Worm (Caenorhabditis elegans) whole organism, mixed stage, embryonic: ENCODE results near the gene idpp-4.

ENCODE experiments used
- M03D4.4 ChIP-seq: sonication (generic microtip); optimal IDR thresholded peaks from 2 replicates; lab custom pipeline; 2017; ENCODE audit warnings: mild to moderate bottlenecking, missing genetic modification characterization, missing compliant biosample characterization
- bed-3 ChIP-seq: fragments of 200-800 bp; sonication (Bioruptor generic); optimal IDR thresholded peaks from 3 replicates; lab custom pipeline; 2018; ENCODE audit warnings: mild to moderate bottlenecking, missing genetic modification characterization, moderate library complexity, missing compliant biosample characterization
- blmp-1 ChIP-seq: fragments of 150-350 bp; optimal IDR thresholded peaks from 2 replicates; lab custom pipeline; 2014; ENCODE audit warnings: missing biosample characterization, missing genetic modification characterization
- ceh-39 ChIP-seq: fragments of 150-350 bp; optimal IDR thresholded peaks from 2 replicates; lab custom pipeline; 2014; ENCODE audit warnings: missing biosample characterization, missing genetic modification characterization
- ceh-43 ChIP-seq: fragments of 200-800 bp; sonication (Bioruptor generic); optimal IDR thresholded peaks from 2 replicates; lab custom pipeline; 2018; ENCODE audit warnings: mild to moderate bottlenecking, missing genetic modification characterization, moderate library complexity, missing compliant biosample characterization
- ceh-83 ChIP-seq: fragments of 200-800 bp; sonication (Bioruptor generic); optimal IDR thresholded peaks from 2 replicates; lab custom pipeline; 2018; ENCODE audit warnings: mild to moderate bottlenecking, missing genetic modification characterization, missing compliant biosample characterization
- ces-1 ChIP-seq: fragments of 150-350 bp; optimal IDR thresholded peaks from 2 replicates; lab custom pipeline; 2014; ENCODE audit warnings: missing biosample characterization, missing genetic modification reagents, missing genetic modification characterization
- cnd-1 ChIP-seq: fragments of 200-800 bp; sonication (Bioruptor generic); optimal IDR thresholded peaks from 2 replicates; lab custom pipeline; 2018; ENCODE audit warnings: mild to moderate bottlenecking, missing genetic modification characterization, missing compliant biosample characterization
- drap-1 ChIP-seq: fragments of 200-800 bp; sonication (Bioruptor generic); optimal IDR thresholded peaks from 3 replicates; lab custom pipeline; 2018; ENCODE audit warnings: mild to moderate bottlenecking, missing genetic modification characterization, missing compliant biosample characterization
- elt-1 ChIP-seq: sonication (generic microtip); optimal IDR thresholded peaks from 2 replicates; lab custom pipeline; 2017; ENCODE audit warnings: missing genetic modification characterization, mild to moderate bottlenecking, missing compliant biosample characterization, antibody characterized with exemption, moderate library complexity, borderline replicate concordance; ENCODE audit not compliant: insufficient read depth
- elt-3 ChIP-seq: fragments of 150-350 bp; optimal IDR thresholded peaks from 2 replicates; lab custom pipeline; 2014; ENCODE audit warnings: missing biosample characterization, missing genetic modification characterization
- flh-1 ChIP-seq: fragments of 200-800 bp; sonication (Bioruptor generic); optimal IDR thresholded peaks from 2 replicates; lab custom pipeline; 2018; ENCODE audit warnings: mild to moderate bottlenecking, missing genetic modification characterization, moderate library complexity, missing compliant biosample characterization
- ham-2 ChIP-seq: fragments of 200-800 bp; sonication (Bioruptor generic); optimal IDR thresholded peaks from 2 replicates; lab custom pipeline; 2018; ENCODE audit warnings: mild to moderate bottlenecking, missing genetic modification characterization, missing compliant biosample characterization
- hlh-1 ChIP-seq: fragments of 150-350 bp; optimal IDR thresholded peaks from 2 replicates; lab custom pipeline; 2014; ENCODE audit warnings: missing biosample characterization, missing genetic modification reagents, missing genetic modification characterization
- lin-13 ChIP-seq: fragments of 150-350 bp; optimal IDR thresholded peaks from 2 replicates; lab custom pipeline; 2014; ENCODE audit warnings: missing biosample characterization, missing genetic modification characterization
- lin-32 ChIP-seq: fragments of 200-800 bp; sonication (Bioruptor generic); optimal IDR thresholded peaks from 2 replicates; lab custom pipeline; 2018; ENCODE audit warnings: mild to moderate bottlenecking, missing genetic modification characterization, missing compliant biosample characterization
- lsy-2 ChIP-seq: fragments of 150-350 bp; optimal IDR thresholded peaks from 2 replicates; lab custom pipeline; 2014; ENCODE audit warnings: missing biosample characterization, missing genetic modification characterization
- mab-5 ChIP-seq: fragments of 150-350 bp; optimal IDR thresholded peaks from 2 replicates; lab custom pipeline; 2014; ENCODE audit warnings: missing biosample characterization, missing genetic modification characterization
- mep-1 ChIP-seq: fragments of 150-350 bp; optimal IDR thresholded peaks from 2 replicates; lab custom pipeline; 2017; ENCODE audit warnings: missing biosample characterization, missing genetic modification reagents, missing genetic modification characterization, inconsistent platforms
- mls-2 ChIP-seq: sonication (generic microtip); optimal IDR thresholded peaks from 2 replicates; lab custom pipeline; 2016; ENCODE audit warnings: mild to moderate bottlenecking, missing genetic modification characterization, moderate library complexity, missing compliant biosample characterization
- nhr-12 ChIP-seq: fragments of 150-350 bp; optimal IDR thresholded peaks from 2 replicates; lab custom pipeline; 2014; ENCODE audit warnings: missing biosample characterization, missing genetic modification characterization
- nhr-2 ChIP-seq: fragments of 150-350 bp; optimal IDR thresholded peaks from 2 replicates; lab custom pipeline; 2014; ENCODE audit warnings: missing biosample characterization, missing genetic modification characterization
- nhr-237 ChIP-seq: fragments of 150-350 bp; optimal IDR thresholded peaks from 2 replicates; lab custom pipeline; 2014; ENCODE audit warnings: missing biosample characterization, missing genetic modification characterization
- nhr-28 ChIP-seq: fragments of 150-350 bp; optimal IDR thresholded peaks from 2 replicates; lab custom pipeline; 2014; ENCODE audit warnings: missing biosample characterization, missing genetic modification characterization
- nhr-76 ChIP-seq: sonication (generic microtip); optimal IDR thresholded peaks from 2 replicates; lab custom pipeline; 2017; ENCODE audit warnings: missing biosample characterization, missing genetic modification characterization
- pha-4 ChIP-seq: fragments of 150-350 bp; optimal IDR thresholded peaks from 2 replicates; lab custom pipeline; 2018; ENCODE audit warnings: missing biosample characterization, missing genetic modification reagents, missing genetic modification characterization
- sem-2 ChIP-seq: fragments of 200-800 bp; sonication (Bioruptor generic); optimal IDR thresholded peaks from 2 replicates; lab custom pipeline; 2018; ENCODE audit warnings: mild to moderate bottlenecking, missing genetic modification characterization, missing compliant biosample characterization
- snpc-4 ChIP-seq: fragments of 150-350 bp; optimal IDR thresholded peaks from 2 replicates; lab custom pipeline; 2014; ENCODE audit warnings: missing biosample characterization, missing genetic modification characterization
- sptf-1 ChIP-seq: sonication (generic microtip); optimal IDR thresholded peaks from 2 replicates; lab custom pipeline; 2017; ENCODE audit warnings: mild to moderate bottlenecking, missing genetic modification characterization, moderate library complexity, missing compliant biosample characterization
- tbx-8 ChIP-seq: fragments of 200-800 bp; sonication (Bioruptor generic); optimal IDR thresholded peaks from 2 replicates; lab custom pipeline; 2018; ENCODE audit warnings: mild to moderate bottlenecking, missing genetic modification characterization, moderate library complexity, missing compliant biosample characterization
- unc-120 ChIP-seq: sonication (generic microtip); optimal IDR thresholded peaks from 2 replicates; lab custom pipeline; 2017; ENCODE audit warnings: missing genetic modification characterization, missing compliant biosample characterization; ENCODE audit not compliant: poor library complexity, severe bottlenecking
- unc-39 ChIP-seq: fragments of 150-350 bp; optimal IDR thresholded peaks from 2 replicates; lab custom pipeline; 2014; ENCODE audit warnings: missing biosample characterization, missing genetic modification characterization
- unc-62 ChIP-seq: fragments of 150-350 bp; optimal IDR thresholded peaks from 2 replicates; lab custom pipeline; 2014; ENCODE audit warnings: missing biosample characterization, missing genetic modification reagents, missing genetic modification characterization
- zip-8 ChIP-seq: fragments of 150-350 bp; optimal IDR thresholded peaks from 2 replicates; lab custom pipeline; 2014; ENCODE audit warnings: missing biosample characterization, missing genetic modification characterization
- ztf-11 ChIP-seq: fragments of 150-350 bp; optimal IDR thresholded peaks from 2 replicates; lab custom pipeline; 2014; ENCODE audit warnings: missing biosample characterization, missing genetic modification characterization

Gene idpp-4

DNA sequence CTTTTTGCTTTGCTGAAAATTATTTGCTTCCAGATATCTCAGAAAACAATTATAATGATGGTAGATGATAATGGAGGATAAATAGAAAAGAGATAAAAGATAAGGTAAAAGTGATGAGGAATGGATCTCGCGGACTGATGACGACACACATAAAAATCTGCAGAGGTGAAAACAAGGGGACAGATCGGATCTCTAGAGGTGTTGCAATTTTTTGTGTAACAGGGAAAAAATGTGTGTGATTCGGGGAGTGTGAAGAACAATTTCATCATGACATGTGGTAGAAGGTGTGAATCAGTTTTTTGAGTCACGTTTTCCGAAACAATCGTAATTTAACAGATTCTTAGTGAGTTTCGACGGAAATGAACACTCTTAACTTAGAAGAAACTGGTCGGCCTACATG, 32.3 kb upstream of the idpp-4 start:
- TF ChIP-seq unc-39 (no peak), elt-1 (tag; lab: Kevin White, UChicago) (peak; percentile 4)
- TF ChIP-seq, all 35 proteins: peak for 1

- no peak for TF ChIP-seq tbx-8 (GFP tag; lab: Kevin White, UChicago)
- no peak for TF ChIP-seq M03D4.4
- TF ChIP-seq elt-1 (tag; lab: Kevin White, UChicago), result no peak
- no peak for TF ChIP-seq unc-62 (GFP tag; lab: Kevin White, UChicago)
- TF ChIP-seq drap-1 (GFP tag; lab: Kevin White, UChicago), result no peak
- TF ChIP-seq, all 35 proteins: peak for 0
Observed at ce11 chrII:10294262-10294661, 27.0 kb upstream of the idpp-4 start.

DNA sequence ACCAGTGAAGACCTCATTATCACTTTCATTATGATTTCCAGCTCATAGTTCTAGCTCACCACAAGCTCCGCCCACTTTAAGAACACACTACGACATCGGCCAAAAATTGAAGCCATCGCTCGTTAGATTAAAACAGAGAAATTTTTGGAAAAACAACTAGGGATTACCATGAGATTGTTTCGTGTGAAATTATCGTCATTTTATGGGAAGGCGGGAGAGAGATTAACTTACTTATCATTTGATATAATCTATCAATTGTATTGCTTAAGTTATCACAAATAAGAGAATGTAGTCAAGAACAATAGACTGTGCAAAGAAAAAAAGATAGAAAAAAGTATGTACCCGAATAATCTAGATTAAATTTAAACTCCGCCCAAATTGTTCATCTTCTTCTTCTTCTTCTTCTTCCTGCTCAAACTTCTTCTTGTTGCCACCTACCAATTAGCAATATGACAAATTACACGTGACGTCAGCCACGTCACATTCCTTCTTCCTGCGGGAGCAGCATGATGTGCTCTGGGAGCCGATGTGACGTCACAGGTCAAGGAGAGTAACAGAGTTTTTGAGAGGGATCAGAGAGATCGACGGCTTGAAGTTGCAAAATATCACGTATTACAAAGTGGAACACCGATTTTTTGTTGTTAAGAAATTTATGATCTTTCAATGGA, 21.0 kb upstream of the idpp-4 start, which contains the start of gene nep-26:
TSS of gene nep-26 (minus strand) at position 51 of the 668 bp plus-strand sequence.
- peak; percentile 54 for TF ChIP-seq unc-62 (GFP tag; lab: Kevin White, UChicago)
- no peak for TF ChIP-seq mab-5
- TF ChIP-seq zip-8 (tag; lab: Kevin White, UChicago), result peak; percentile 16
- no peak for TF ChIP-seq bed-3
- TF ChIP-seq ceh-43 (GFP tag; lab: Kevin White, UChicago), result no peak
- TF ChIP-seq, all 35 proteins: peak for 2

DNA sequence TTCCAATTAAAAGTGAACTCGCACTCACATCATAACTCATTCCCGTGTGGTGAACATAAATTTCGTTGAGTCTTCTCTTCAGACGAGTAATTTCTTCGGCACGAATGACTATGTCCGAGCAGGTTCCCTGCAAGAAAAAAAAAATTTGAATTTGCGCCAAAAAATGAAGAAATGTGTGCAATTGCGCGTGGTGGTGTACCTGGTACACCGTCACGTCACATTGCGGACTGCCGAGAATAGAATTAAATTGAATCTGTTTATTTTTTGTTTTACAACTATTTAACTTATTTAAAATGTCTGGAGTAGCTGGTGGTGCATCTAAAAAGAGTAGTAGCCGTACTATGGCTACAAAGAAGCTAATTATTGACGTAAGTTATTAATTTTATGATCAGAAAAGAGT, 20.3 kb upstream of the idpp-4 start, which contains the start of gene mdt-22:
TSS of gene mdt-22 (plus strand) at position 263 of the 400 bp plus-strand sequence.
- no peak for TF ChIP-seq flh-1 (GFP tag; lab: Kevin White, UChicago)
- peak; percentile 28 for TF ChIP-seq cnd-1 (tag; lab: Kevin White, UChicago)
- peak; percentile 81 for TF ChIP-seq lin-13
- no peak for TF ChIP-seq nhr-76
- TF ChIP-seq unc-39, result no peak
- peak; percentile 96 for TF ChIP-seq unc-120 (tag; lab: Kevin White, UChicago)
- TF ChIP-seq nhr-2 (tag; lab: Kevin White, UChicago), result peak; percentile 2
- no peak for TF ChIP-seq ceh-83 (GFP tag; lab: Kevin White, UChicago)
- peak; percentile 72 for TF ChIP-seq sptf-1
- peak; percentile 68 for TF ChIP-seq hlh-1 (tag; lab: Kevin White, UChicago)
- peak; percentile 26 for TF ChIP-seq ceh-43 (GFP tag; lab: Kevin White, UChicago)
- TF ChIP-seq lsy-2 (tag; lab: Kevin White, UChicago), result peak; percentile 81
- no peak for TF ChIP-seq nhr-12 (tag; lab: Kevin White, UChicago)
- peak; percentile 6 for TF ChIP-seq elt-3 (tag; lab: Kevin White, UChicago)
- peak; percentile 59 for TF ChIP-seq pha-4 (tag; lab: Kevin White, UChicago)
- peak; percentile 92 for TF ChIP-seq ces-1
- no peak for TF ChIP-seq ham-2 (GFP tag; lab: Kevin White, UChicago)
- no peak for TF ChIP-seq zip-8 (tag; lab: Kevin White, UChicago)
- TF ChIP-seq lin-32 (GFP tag; lab: Kevin White, UChicago), result no peak
- TF ChIP-seq mep-1, result peak; percentile 89
- no peak for TF ChIP-seq unc-62 (GFP tag; lab: Kevin White, UChicago)
- TF ChIP-seq blmp-1, result no peak
- no peak for TF ChIP-seq nhr-28
- no peak for TF ChIP-seq sem-2 (GFP tag; lab: Kevin White, UChicago)
- no peak for TF ChIP-seq bed-3
- peak; percentile 39 for TF ChIP-seq mls-2 (tag; lab: Kevin White, UChicago)
- no peak for TF ChIP-seq snpc-4 (tag; lab: Kevin White, UChicago)
- peak; percentile 28 for TF ChIP-seq ceh-39 (tag; lab: Kevin White, UChicago)
- no peak for TF ChIP-seq tbx-8 (GFP tag; lab: Kevin White, UChicago)
- no peak for TF ChIP-seq elt-1 (tag; lab: Kevin White, UChicago)
- peak; percentile 66 for TF ChIP-seq M03D4.4
- no peak for TF ChIP-seq mab-5
- peak; percentile 70 for TF ChIP-seq drap-1 (GFP tag; lab: Kevin White, UChicago)
- peak; percentile 52 for TF ChIP-seq nhr-237
- no peak for TF ChIP-seq ztf-11 (tag; lab: Kevin White, UChicago)
